Worm (Caenorhabditis elegans) whole organism, L1 larva: Measurements from ENCODE around the gene F08G2.4.

Experiments
- ceh-82 ChIP-seq, 3 experiments: fragments of 150-350 bp in 1 of 3; sonication (generic microtip) in 2 of 3; optimal IDR thresholded peaks; 2 replicates each; lab custom pipeline; 2014 to 2017; ENCODE audit warnings: missing biosample characterization in 3 of 3, missing genetic modification characterization in 3 of 3
- egl-27 ChIP-seq, 2 experiments: fragments of 150-350 bp in 1 of 2; sonication (generic microtip); optimal IDR thresholded peaks; 3 replicates each; lab custom pipeline; 2017 to 2018; ENCODE audit warnings: missing biosample characterization in 2 of 2, missing genetic modification characterization in 2 of 2, missing genetic modification reagents in 2 of 2
- fkh-10 ChIP-seq: sonication (generic microtip); optimal IDR thresholded peaks from 2 replicates; lab custom pipeline; 2017; ENCODE audit warnings: missing biosample characterization, missing genetic modification reagents, missing genetic modification characterization
- nhr-77 ChIP-seq: fragments of 150-350 bp; optimal IDR thresholded peaks from 2 replicates; lab custom pipeline; 2014; ENCODE audit warnings: missing biosample characterization, missing genetic modification characterization
- pag-3 ChIP-seq: sonication (generic microtip); optimal IDR thresholded peaks from 2 replicates; lab custom pipeline; 2017; ENCODE audit warnings: missing genetic modification characterization, mild to moderate bottlenecking, missing compliant biosample characterization, antibody characterized with exemption, borderline replicate concordance; ENCODE audit not compliant: insufficient read depth
- tbx-2 ChIP-seq: sonication (generic microtip); optimal IDR thresholded peaks from 2 replicates; lab custom pipeline; 2016; ENCODE audit warnings: missing genetic modification characterization, missing compliant biosample characterization
- unc-62 ChIP-seq: fragments of 150-350 bp; optimal IDR thresholded peaks from 2 replicates; lab custom pipeline; 2014; ENCODE audit warnings: missing biosample characterization, missing genetic modification reagents, missing genetic modification characterization
- unc-86 ChIP-seq: sonication (generic microtip); optimal IDR thresholded peaks from 2 replicates; lab custom pipeline; 2016; ENCODE audit warnings: missing genetic modification characterization, missing compliant biosample characterization
- zag-1 ChIP-seq: fragments of 150-350 bp; optimal IDR thresholded peaks from 2 replicates; lab custom pipeline; 2014; ENCODE audit warnings: missing biosample characterization, missing genetic modification characterization
- ztf-11 ChIP-seq, 2 experiments: sonication (generic microtip); optimal IDR thresholded peaks; 2 replicates each; lab custom pipeline; 2016 to 2017; ENCODE audit warnings: missing genetic modification characterization in 2 of 2, missing biosample characterization in 1 of 2, missing compliant biosample characterization in 1 of 2

ce11 chrII:13806269-13806668 is 24.1 kb upstream of the F08G2.4 start:
- TF ChIP-seq zag-1 (tag; lab: Kevin White, UChicago): no peak
- no peak for TF ChIP-seq pag-3
- peak; percentile 61 for TF ChIP-seq nhr-77 (tag; lab: Kevin White, UChicago)
- no peak for TF ChIP-seq unc-86 (tag; lab: Kevin White, UChicago)
- TF ChIP-seq fkh-10 (GFP tag; lab: Kevin White, UChicago): no peak
- TF ChIP-seq egl-27 (tag; optimal IDR thresholded peaks at IDR 0.05; lab: Kevin White, UChicago): no peak
- TF ChIP-seq ceh-82 (tag; optimal IDR thresholded peaks at IDR 0.05; lab: Kevin White, UChicago): no peak
- no peak for TF ChIP-seq ztf-11 (tag; optimal IDR thresholded peaks at IDR 0.05; lab: Kevin White, UChicago)
- TF ChIP-seq unc-62 (GFP tag; lab: Kevin White, UChicago): no peak
- no peak for TF ChIP-seq tbx-2 (tag; lab: Kevin White, UChicago)
